Worm (Caenorhabditis elegans) whole organism, L4/young adult: ENCODE data around the gene nhr-271.

Source experiments
- W03F9.2 ChIP-seq: fragments of 150-350 bp; optimal IDR thresholded peaks from 2 replicates; lab custom pipeline; 2014; ENCODE audit warnings: missing biosample characterization, missing genetic modification characterization
- dao-5 ChIP-seq: sonication (generic microtip); optimal IDR thresholded peaks from 2 replicates; lab custom pipeline; 2016; ENCODE audit warnings: missing genotype, missing genetic modification characterization, moderate library complexity, missing compliant biosample characterization
- him-1 ChIP-seq: sonication (generic microtip); optimal IDR thresholded peaks from 2 replicates; lab custom pipeline; 2016; ENCODE audit warnings: missing genotype, missing genetic modification reagents, missing genetic modification characterization, missing compliant biosample characterization

nhr-271 gene

DNA sequence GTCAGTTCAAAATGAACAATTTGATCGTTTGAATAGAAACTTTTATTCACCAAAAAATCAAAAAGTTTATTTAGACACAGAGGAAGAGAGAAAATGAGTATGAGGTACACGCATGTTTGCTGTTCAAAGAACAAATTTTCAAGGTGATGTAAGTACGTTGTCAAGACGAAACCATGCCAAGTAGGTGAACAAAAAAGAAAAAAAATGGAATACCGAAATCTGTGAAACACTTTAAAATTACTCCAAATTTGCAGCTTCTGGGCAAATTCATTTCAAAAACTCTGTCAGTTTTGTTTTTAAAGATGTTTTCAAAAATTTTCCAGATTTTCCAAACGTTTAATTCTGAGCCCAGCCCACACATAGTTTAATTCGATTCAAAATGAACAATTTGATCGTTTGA, at the start of gene nhr-271:
Gene nhr-271, minus strand, starts transcription at position 101 of the 400 bp plus-strand sequence.
- TF ChIP-seq him-1 (tag; lab: Kevin White, UChicago) (no peak), W03F9.2 (tag; lab: Kevin White, UChicago) (no peak)

DNA sequence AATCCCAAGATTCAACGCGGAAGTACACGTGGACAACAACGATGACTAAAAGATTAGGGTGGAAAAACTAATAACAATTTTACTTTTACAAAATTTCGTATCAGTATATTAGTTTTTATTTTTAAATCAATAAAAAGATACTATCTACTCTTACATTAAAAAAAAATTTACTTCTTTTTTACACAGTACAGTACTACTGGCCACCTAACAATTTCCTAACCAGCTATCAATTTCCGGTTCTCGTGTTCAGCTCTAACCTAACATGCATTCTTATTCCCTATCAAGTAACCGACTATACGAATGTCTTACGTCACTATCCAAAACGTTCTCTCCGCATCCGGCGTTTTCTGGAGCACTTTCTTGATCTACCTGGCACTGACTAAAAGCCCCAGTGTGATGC, 49.3 kb upstream of the nhr-271 start, which contains the start of gene srd-21:
Gene srd-21, plus strand, starts transcription at position 301 of the 400 bp plus-strand sequence.
- TF ChIP-seq W03F9.2 (tag; lab: Kevin White, UChicago) = no peak

- TF ChIP-seq dao-5 (no peak), him-1 (tag; lab: Kevin White, UChicago) (no peak), W03F9.2 (tag; lab: Kevin White, UChicago) (no peak)
These were observed 48.7 kb upstream of the nhr-271 start, which contains the start of gene W06G6.2 for ce11 chrV:16628991-16629390. Gene W06G6.2, plus strand, starts transcription at chrV:16629291.

ce11 chrV:16627962-16628361, 47.6 kb upstream of the nhr-271 start, which contains the start of gene oac-53:
Gene oac-53, minus strand, starts transcription at chrV:16627970.
- TF ChIP-seq W03F9.2 (tag; lab: Kevin White, UChicago) (no peak), dao-5 (no peak), him-1 (tag; lab: Kevin White, UChicago) (no peak)

DNA sequence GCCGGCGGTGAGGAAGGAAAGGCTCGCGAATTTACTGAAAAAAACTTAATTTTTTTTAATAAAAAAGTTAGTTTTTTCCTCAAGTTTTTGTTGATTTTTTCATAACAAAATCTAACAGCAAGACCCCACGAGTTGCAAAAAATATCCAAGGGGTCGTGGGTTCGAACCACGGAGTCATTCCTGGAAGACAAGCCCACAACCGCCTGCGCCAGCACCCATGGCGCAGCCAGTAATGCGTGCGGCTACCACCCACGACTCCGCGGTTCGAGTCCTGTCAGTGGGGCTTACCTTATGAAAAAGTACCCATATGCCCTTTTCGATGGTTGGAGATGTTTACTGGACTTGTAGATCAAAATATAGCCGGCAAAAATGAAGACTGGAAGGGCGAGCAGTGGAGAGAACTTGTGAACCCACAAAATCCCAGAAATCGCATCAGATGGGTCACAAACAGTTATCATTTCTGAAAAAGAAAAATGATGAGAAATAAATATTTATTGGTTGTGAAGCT, 42.5 kb upstream of the nhr-271 start, which contains the start of gene Y70C5A.2:
Gene Y70C5A.2, minus strand, starts transcription at position 458 of the 508 bp plus-strand sequence.
- no peak for TF ChIP-seq W03F9.2 (tag; lab: Kevin White, UChicago)
- no peak for TF ChIP-seq dao-5

- TF ChIP-seq W03F9.2 (tag; lab: Kevin White, UChicago) (no peak), him-1 (tag; lab: Kevin White, UChicago) (no peak), dao-5 (no peak)
These were observed 41.6 kb upstream of the nhr-271 start for ce11 chrV:16621894-16622293.

- TF ChIP-seq W03F9.2 (tag; lab: Kevin White, UChicago) (no peak), him-1 (tag; lab: Kevin White, UChicago) (no peak), dao-5 (no peak)
These were observed 40.5 kb upstream of the nhr-271 start, which contains the start of gene Y70C5A.3 for ce11 chrV:16620874-16621273. Gene Y70C5A.3, minus strand, starts transcription at chrV:16620923.

DNA sequence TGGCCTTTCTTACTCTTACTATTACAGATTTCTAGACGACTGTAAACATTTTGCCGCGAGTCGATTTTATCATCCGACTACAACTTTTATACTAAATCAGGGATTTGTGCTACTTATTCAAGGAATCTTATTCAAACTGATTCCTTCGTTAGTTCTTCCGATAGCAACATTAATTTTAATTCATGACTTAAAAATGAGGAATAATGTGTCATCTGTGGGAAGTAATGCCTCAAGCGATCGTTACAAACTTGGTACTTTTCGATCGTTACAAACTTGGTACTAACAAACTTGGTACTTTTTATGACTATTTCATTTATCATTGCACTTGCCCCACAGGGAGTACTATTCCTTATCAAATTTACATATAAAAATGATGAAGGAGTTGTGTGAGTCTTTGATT, 37.1 kb upstream of the nhr-271 start, which contains the start of gene Y70C5A.4:
Gene Y70C5A.4, plus strand, starts transcription at position 301 of the 400 bp plus-strand sequence.
- TF ChIP-seq W03F9.2 (tag; lab: Kevin White, UChicago) (no peak), dao-5 (no peak), him-1 (tag; lab: Kevin White, UChicago) (no peak)

DNA sequence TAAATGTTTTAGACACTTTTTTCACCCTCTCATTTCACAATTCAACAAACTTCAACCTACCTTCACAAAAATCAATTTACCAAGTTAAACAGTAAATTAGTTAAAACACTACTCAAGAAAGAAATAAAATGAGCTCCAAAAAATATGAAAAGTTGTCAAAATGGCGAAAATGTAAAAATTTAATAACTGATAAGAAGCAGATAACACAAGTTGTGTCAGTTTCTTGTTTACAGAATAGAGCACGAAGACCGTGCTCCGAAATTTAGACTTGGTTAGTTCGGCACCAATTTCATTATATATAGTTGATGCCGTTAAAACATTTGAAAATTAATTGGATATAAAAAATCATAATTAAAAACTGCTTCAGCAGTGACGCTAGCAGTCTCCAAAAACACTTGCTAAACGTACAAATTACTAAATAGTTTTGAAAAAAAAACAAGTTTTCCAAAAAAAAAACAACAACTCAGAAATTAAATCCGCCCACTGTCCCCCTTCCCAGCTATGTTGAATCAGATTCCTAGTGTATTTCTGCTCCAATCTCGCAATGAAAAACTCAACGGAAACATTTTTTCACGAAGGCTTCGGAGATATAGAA, 30.6 kb upstream of the nhr-271 start, which contains the start of gene srw-54:
Gene srw-54, plus strand, starts transcription at position 545 of the 595 bp plus-strand sequence.
- TF ChIP-seq W03F9.2 (tag; lab: Kevin White, UChicago) (no peak), dao-5 (no peak), him-1 (tag; lab: Kevin White, UChicago) (no peak)

DNA sequence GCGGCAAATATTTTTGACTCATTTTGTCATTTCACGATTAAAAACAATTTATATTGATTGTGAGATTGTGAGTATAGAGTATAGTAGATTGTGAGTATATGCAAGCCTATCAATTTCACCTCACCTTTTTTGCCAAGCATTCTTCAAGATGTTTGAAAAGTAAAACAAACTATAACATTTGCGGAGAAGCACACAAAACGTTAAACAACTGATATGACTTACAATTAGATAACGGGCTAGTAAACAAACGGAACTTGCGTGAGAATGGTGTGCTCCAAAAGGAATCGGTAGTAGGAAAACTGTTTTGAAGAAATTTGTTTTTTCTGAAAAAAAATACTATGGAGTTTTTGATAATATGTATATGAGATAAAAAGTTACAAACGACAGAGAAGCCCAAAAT, 29.8 kb upstream of the nhr-271 start:
- TF ChIP-seq dao-5 = no peak
- no peak for TF ChIP-seq him-1 (tag; lab: Kevin White, UChicago)
- no peak for TF ChIP-seq W03F9.2 (tag; lab: Kevin White, UChicago)

ce11 chrV:16608478-16608877, 28.2 kb upstream of the nhr-271 start:
- TF ChIP-seq W03F9.2 (tag; lab: Kevin White, UChicago) (no peak), dao-5 (no peak), him-1 (tag; lab: Kevin White, UChicago) (no peak)

DNA sequence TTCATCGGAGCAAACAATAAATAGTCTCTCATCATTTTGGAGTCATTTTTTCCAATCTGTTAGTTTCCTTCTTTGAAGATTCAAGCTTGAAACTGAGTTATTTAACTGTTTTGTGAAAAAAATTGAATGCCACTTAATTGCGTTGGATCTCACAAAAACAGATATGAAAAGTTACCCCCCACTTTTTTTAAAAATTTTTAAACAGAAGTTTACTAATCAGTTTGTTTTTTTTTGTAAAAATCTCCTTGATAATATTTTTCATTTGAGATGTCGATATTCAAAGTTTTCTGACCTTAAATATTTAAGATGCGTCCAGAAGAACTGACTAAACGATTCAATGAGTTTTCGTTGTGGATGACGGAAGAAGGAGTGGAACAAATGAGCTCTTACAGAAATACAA, 26.0 kb upstream of the nhr-271 start, which contains the start of gene Y32B12C.1:
Gene Y32B12C.1, plus strand, starts transcription at position 301 of the 400 bp plus-strand sequence.
- TF ChIP-seq dao-5 (no peak), W03F9.2 (tag; lab: Kevin White, UChicago) (no peak), him-1 (tag; lab: Kevin White, UChicago) (no peak)

- TF ChIP-seq him-1 (tag; lab: Kevin White, UChicago) (no peak), W03F9.2 (tag; lab: Kevin White, UChicago) (no peak), dao-5 (no peak)
These were observed 25.1 kb upstream of the nhr-271 start for ce11 chrV:16605463-16605862.

- TF ChIP-seq dao-5 (no peak), W03F9.2 (tag; lab: Kevin White, UChicago) (no peak), him-1 (tag; lab: Kevin White, UChicago) (no peak)
These were observed 24.0 kb upstream of the nhr-271 start for ce11 chrV:16604301-16604700.
